Fruit fly (Drosophila melanogaster): ENCODE data around the gene CtsK1.
A peak's percentile ranks its signal among the peaks of the same experiment; 100 is the strongest.

The CtsK1 gene

DNA sequence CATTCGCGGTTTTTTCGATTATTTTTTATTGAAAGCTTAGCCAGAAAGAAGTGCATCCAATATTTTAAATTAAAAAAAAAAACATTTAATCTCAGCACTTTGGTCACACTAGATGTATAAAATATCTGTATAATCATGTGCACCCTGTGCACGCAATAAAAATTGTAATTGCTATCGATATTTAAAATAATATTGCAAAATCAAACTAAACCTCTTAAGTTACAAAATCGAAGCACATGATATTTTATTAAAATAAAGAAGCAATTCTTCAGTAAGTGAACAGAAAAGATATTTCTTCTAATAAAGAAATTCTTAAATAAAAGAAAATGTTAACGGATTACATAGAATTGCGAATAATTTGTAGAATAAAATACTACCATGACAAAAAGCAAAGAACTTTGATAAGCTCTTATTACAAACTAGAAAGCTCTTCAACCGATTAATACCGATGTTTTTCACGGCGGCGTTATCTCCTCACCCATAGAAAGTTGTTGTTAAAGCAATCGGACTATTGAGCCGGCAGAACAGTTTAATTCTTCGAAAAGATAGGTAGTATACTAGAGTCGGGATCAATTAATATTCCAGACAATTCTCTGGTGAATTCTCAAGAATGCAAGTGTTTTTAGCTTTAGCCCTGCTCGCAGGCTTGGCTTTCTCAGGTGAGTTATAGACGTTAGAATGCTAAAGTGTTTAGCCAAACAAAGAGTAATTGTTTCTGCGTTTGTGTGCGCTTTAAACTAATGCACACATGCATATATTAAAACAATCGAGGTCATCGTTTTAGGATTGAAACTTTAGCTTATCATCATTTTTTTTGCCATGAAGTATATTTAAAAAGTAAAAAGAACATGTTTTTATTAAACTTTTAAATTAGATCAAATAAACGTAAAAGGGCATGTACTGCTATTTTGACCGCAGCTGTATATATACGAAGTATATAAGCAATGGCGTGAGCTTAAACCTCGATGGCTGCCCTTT, at the start of gene CtsK1 (continued):
- TF ChIP-seq CG14860 (GFP tag; IDR thresholded peaks at IDR 0.05; ENCODE audit: partially characterized antibody): peak; percentile 40; the same call in 2 of the 3 replicates
- TF ChIP-seq CG14441 (GFP tag; IDR thresholded peaks at IDR 0.05): peak; percentile 50; the same call in 1 of the 2 replicates
- peak; percentile 15 for TF ChIP-seq Xbp1 (GFP tag; optimal IDR thresholded peaks at IDR 0.05)
- TF ChIP-seq CG16779 (GFP tag; IDR thresholded peaks at IDR 0.05): no peak
- no peak for TF ChIP-seq CG11398 (GFP tag; optimal IDR thresholded peaks at IDR 0.05)
- peak; percentile 62; the same call in 2 of the 3 replicates for TF ChIP-seq CG17361 (GFP tag; IDR thresholded peaks at IDR 0.05)
- 0 out of 2 replicates have a peak, but pooled peaks have one; percentile 12 for TF ChIP-seq CG2129 (GFP tag; IDR thresholded peaks at IDR 0.05; ENCODE audit: partially characterized antibody)
- no peak for TF ChIP-seq br (optimal IDR thresholded peaks at IDR 0.05)
- peak; percentile 75 for TF ChIP-seq row (GFP tag; IDR thresholded peaks at IDR 0.05)
- 0 out of 2 replicates have a peak, but pooled peaks have one; percentile 13 for TF ChIP-seq lmd (GFP tag; IDR thresholded peaks at IDR 0.05)
- TF ChIP-seq gro (GFP tag; optimal IDR thresholded peaks at IDR 0.05): no peak
- TF ChIP-seq sima (GFP tag; optimal IDR thresholded peaks at IDR 0.05): no peak
- no peak for TF ChIP-seq Elba2 (GFP tag; optimal IDR thresholded peaks at IDR 0.05)
- peak; percentile 67 for TF ChIP-seq inv (GFP tag; IDR thresholded peaks at IDR 0.05; ENCODE audit: partially characterized antibody)
- 0 out of 2 replicates have a peak, but pooled peaks have one; percentile 34 for TF ChIP-seq HLH3B (GFP tag; IDR thresholded peaks at IDR 0.05)
- peak; percentile 9 for TF ChIP-seq CoRest (tag; optimal IDR thresholded peaks at IDR 0.05)
- TF ChIP-seq CG14710 (tag; optimal IDR thresholded peaks at IDR 0.05): peak; percentile 44
- peak; percentile 77 for TF ChIP-seq Sry-δ (GFP tag; optimal IDR thresholded peaks at IDR 0.05)
- TF ChIP-seq bsh (GFP tag; optimal IDR thresholded peaks at IDR 0.05): peak in 1 of 2 experiments; percentile 29
- TF ChIP-seq CG10321 (GFP tag; IDR thresholded peaks at IDR 0.05): no peak
- peak; percentile 12 for TF ChIP-seq Oli (tag; optimal IDR thresholded peaks at IDR 0.05)
- TF ChIP-seq gt (GFP tag; IDR thresholded peaks at IDR 0.05): no peak
- no peak for TF ChIP-seq odd (GFP tag; optimal IDR thresholded peaks at IDR 0.05)
- no peak for TF ChIP-seq zf30C (GFP tag; optimal IDR thresholded peaks at IDR 0.05)
- no peak for TF ChIP-seq Nf-YC (tag; optimal IDR thresholded peaks at IDR 0.05)
- TF ChIP-seq CG3995 (GFP tag; optimal IDR thresholded peaks at IDR 0.05): peak; percentile 2
- TF ChIP-seq nom (GFP tag; optimal IDR thresholded peaks at IDR 0.05): peak; percentile 54
- TF ChIP-seq pum (GFP tag; optimal IDR thresholded peaks at IDR 0.05): no peak
- TF ChIP-seq CG12155 (GFP tag; optimal IDR thresholded peaks at IDR 0.05): no peak
- TF ChIP-seq fd3F (GFP tag; optimal IDR thresholded peaks at IDR 0.05): no peak
- no peak for TF ChIP-seq CG11093 (GFP tag; IDR thresholded peaks at IDR 0.05)
- peak; percentile 7 for TF ChIP-seq CG12104 (GFP tag; optimal IDR thresholded peaks at IDR 0.05)
- no peak for TF ChIP-seq her (GFP tag; optimal IDR thresholded peaks at IDR 0.05)
- peak; percentile 10; the same call in 1 of the 2 replicates for TF ChIP-seq bbx (GFP tag; IDR thresholded peaks at IDR 0.05; ENCODE audit: partially characterized antibody)
- TF ChIP-seq CG2712 (tag; optimal IDR thresholded peaks at IDR 0.05): peak; percentile 50
- peak; percentile 47 for TF ChIP-seq CG6689 (GFP tag; IDR thresholded peaks at IDR 0.05)
- TF ChIP-seq Ssrp (tag; optimal IDR thresholded peaks at IDR 0.05): no peak
- TF ChIP-seq pros (GFP tag; optimal IDR thresholded peaks at IDR 0.05): no peak
- TF ChIP-seq BEAF-32 (GFP tag; optimal IDR thresholded peaks at IDR 0.05): peak; percentile 77
- TF ChIP-seq zfh1 (GFP tag; IDR thresholded peaks at IDR 0.05): peak; percentile 59; the same call in 1 of the 3 replicates
- no peak for TF ChIP-seq H2.0 (GFP tag; IDR thresholded peaks at IDR 0.05)
- TF ChIP-seq Kr (GFP tag; optimal IDR thresholded peaks at IDR 0.05): no peak
- TF ChIP-seq Hsf (GFP tag; optimal IDR thresholded peaks at IDR 0.05): peak; percentile 14
- TF ChIP-seq gce (GFP tag; IDR thresholded peaks at IDR 0.05): 0 out of 3 replicates have a peak, but pooled peaks have one; percentile 27
- peak; percentile 53; the same call in 1 of the 3 replicates for TF ChIP-seq CG6791 (GFP tag; IDR thresholded peaks at IDR 0.05; ENCODE audit: partially characterized antibody)
- TF ChIP-seq unpg (GFP tag; optimal IDR thresholded peaks at IDR 0.05): peak; percentile 22
- TF ChIP-seq Fer1 (GFP tag; optimal IDR thresholded peaks at IDR 0.05): no peak
- peak; percentile 19 for TF ChIP-seq dmrt99B (tag; optimal IDR thresholded peaks at IDR 0.05)

Measured in whole organism, embryonic.